Worm (Caenorhabditis elegans): ENCODE measurements around the gene mct-6.

DNA sequence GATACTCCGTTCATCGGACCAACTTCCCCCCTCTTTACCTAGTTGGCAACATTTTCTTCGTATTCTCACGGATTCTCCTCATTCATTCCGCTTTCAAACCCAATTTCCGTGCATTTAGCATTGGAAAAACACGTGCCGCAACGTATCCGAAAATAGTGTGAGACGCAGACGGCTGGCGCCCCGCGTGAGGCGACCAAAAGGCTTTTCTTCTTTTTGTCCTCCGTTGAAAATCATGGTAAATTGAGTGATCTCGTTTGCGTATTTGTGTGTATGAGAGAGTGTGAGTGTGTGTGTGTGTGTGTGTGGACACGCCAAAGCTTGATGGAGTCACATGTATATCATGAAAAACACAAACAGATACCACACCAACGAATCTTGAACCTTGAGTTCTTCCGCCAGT, 26.5 kb upstream of the mct-6 start:
- TF ChIP-seq hnd-1 (tag; optimal IDR thresholded peaks at IDR 0.05), result no peak
- TF ChIP-seq F13C5.2 (tag; optimal IDR thresholded peaks at IDR 0.05), result no peak
- TF ChIP-seq flt-1 (GFP tag; IDR thresholded peaks at IDR 0.05), result no peak
- no peak for TF ChIP-seq pes-1 (GFP tag; IDR thresholded peaks at IDR 0.05)
- no peak for TF ChIP-seq ceh-36 (tag; optimal IDR thresholded peaks at IDR 0.05)
